Worm (Caenorhabditis elegans) whole organism, L4/young adult: ENCODE measurements around the gene nspe-5.

ENCODE experiments used
- W03F9.2 ChIP-seq: fragments of 150-350 bp; optimal IDR thresholded peaks from 2 replicates; lab custom pipeline; 2014; ENCODE audit warnings: missing biosample characterization, missing genetic modification characterization
- dao-5 ChIP-seq: sonication (generic microtip); optimal IDR thresholded peaks from 2 replicates; lab custom pipeline; 2016; ENCODE audit warnings: missing genotype, missing genetic modification characterization, moderate library complexity, missing compliant biosample characterization
- him-1 ChIP-seq: sonication (generic microtip); optimal IDR thresholded peaks from 2 replicates; lab custom pipeline; 2016; ENCODE audit warnings: missing genotype, missing genetic modification reagents, missing genetic modification characterization, missing compliant biosample characterization

ce11 chrII:12617586-12617985 is 11.1 kb upstream of the nspe-5 start, which contains the start of gene nspe-3:
- TF ChIP-seq him-1 (tag; lab: Kevin White, UChicago) (no peak), W03F9.2 (tag; lab: Kevin White, UChicago) (no peak), dao-5 (tag; lab: Kevin White, UChicago) (no peak)
